Worm (Caenorhabditis elegans) whole organism, L1 larva: Measurements from ENCODE around the gene pat-2.
A peak's percentile ranks its signal among the peaks of the same experiment; 100 is the strongest.

Experiments
- C04F5.9 ChIP-seq: sonication (generic microtip); optimal IDR thresholded peaks from 2 replicates; lab custom pipeline; 2016; ENCODE audit warnings: missing genetic modification characterization, missing compliant biosample characterization
- C16A3.4 ChIP-seq: fragments of 150-350 bp; optimal IDR thresholded peaks from 2 replicates; lab custom pipeline; 2014; ENCODE audit warnings: missing biosample characterization, missing genetic modification characterization
- C34B4.2 ChIP-seq: sonication (generic microtip); optimal IDR thresholded peaks from 2 replicates; lab custom pipeline; 2017; ENCODE audit warnings: mild to moderate bottlenecking, missing genetic modification characterization, missing compliant biosample characterization
- F16B12.6 ChIP-seq: fragments of 150-350 bp; optimal IDR thresholded peaks from 2 replicates; lab custom pipeline; 2014; ENCODE audit warnings: missing biosample characterization, missing genetic modification characterization
- Y116A8C.19 ChIP-seq: sonication (generic microtip); optimal IDR thresholded peaks from 2 replicates; lab custom pipeline; 2016; ENCODE audit warnings: missing compliant biosample characterization, missing genetic modification characterization, borderline replicate concordance
- aha-1 ChIP-seq: fragments of 150-350 bp; optimal IDR thresholded peaks from 2 replicates; lab custom pipeline; 2014; ENCODE audit warnings: missing biosample characterization, missing genetic modification characterization
- aly-2 ChIP-seq: fragments of 150-350 bp; optimal IDR thresholded peaks from 2 replicates; lab custom pipeline; 2014; ENCODE audit warnings: missing biosample characterization, missing genetic modification characterization
- blmp-1 ChIP-seq: fragments of 150-350 bp; optimal IDR thresholded peaks from 2 replicates; lab custom pipeline; 2014; ENCODE audit warnings: missing biosample characterization, missing genetic modification characterization
- ceh-82 ChIP-seq, 3 experiments: fragments of 150-350 bp in 1 of 3; sonication (generic microtip) in 2 of 3; optimal IDR thresholded peaks; 2 replicates each; lab custom pipeline; 2014 to 2017; ENCODE audit warnings: missing biosample characterization in 3 of 3, missing genetic modification characterization in 3 of 3
- ceh-88 ChIP-seq: fragments of 200-800 bp; sonication (Bioruptor generic); IDR thresholded peaks from 2 replicates; pipeline ENCODE4 v1.3.6; 2022; ENCODE audit warnings: missing genetic modification characterization, missing compliant biosample characterization
- ces-1 ChIP-seq: fragments of 150-350 bp; optimal IDR thresholded peaks from 2 replicates; lab custom pipeline; 2014; ENCODE audit warnings: missing biosample characterization, missing genetic modification reagents, missing genetic modification characterization
- efl-1 ChIP-seq, 4 experiments: fragments of 150-350 bp; optimal IDR thresholded peaks in 3 of 4; peaks in 1 of 4; 1 replicate in 1 of 4; 2 replicates in 3 of 4; lab custom pipeline; 2014; ENCODE audit warnings: missing biosample characterization in 2 of 4, missing genetic modification characterization in 2 of 4, missing genetic modification reagents in 2 of 4
- elt-3 ChIP-seq, 6 experiments: fragments of 150-350 bp in 1 of 6; sonication (generic microtip); optimal IDR thresholded peaks; 2 replicates each; lab custom pipeline; 2017 to 2018; ENCODE audit warnings: missing biosample characterization in 6 of 6, missing genetic modification characterization in 6 of 6, inconsistent platforms in 1 of 6
- fkh-10 ChIP-seq: sonication (generic microtip); optimal IDR thresholded peaks from 2 replicates; lab custom pipeline; 2017; ENCODE audit warnings: missing biosample characterization, missing genetic modification reagents, missing genetic modification characterization
- fkh-8 ChIP-seq: sonication (generic microtip); optimal IDR thresholded peaks from 2 replicates; lab custom pipeline; 2016; ENCODE audit warnings: mild to moderate bottlenecking, missing genetic modification characterization, missing compliant biosample characterization
- fos-1 ChIP-seq: fragments of 150-350 bp; optimal IDR thresholded peaks from 2 replicates; lab custom pipeline; 2014; ENCODE audit warnings: missing biosample characterization, missing genetic modification characterization
- grh-1 ChIP-seq: fragments of 200-800 bp; sonication (Bioruptor generic); IDR thresholded peaks from 2 replicates; pipeline ENCODE4 v1.3.6; 2022; ENCODE audit warnings: missing genetic modification reagents, missing genetic modification characterization, missing compliant biosample characterization
- jun-1 ChIP-seq: fragments of 150-350 bp; optimal IDR thresholded peaks from 2 replicates; lab custom pipeline; 2014; ENCODE audit warnings: missing biosample characterization, missing genetic modification reagents, missing genetic modification characterization
- lin-13 ChIP-seq: fragments of 150-350 bp; optimal IDR thresholded peaks from 2 replicates; lab custom pipeline; 2014; ENCODE audit warnings: missing biosample characterization, missing genetic modification reagents, missing genetic modification characterization
- lin-39 ChIP-seq: fragments of 150-350 bp; optimal IDR thresholded peaks from 2 replicates; lab custom pipeline; 2014; ENCODE audit warnings: missing biosample characterization, missing genetic modification reagents, missing genetic modification characterization
- lsy-2 ChIP-seq, 2 experiments: fragments of 150-350 bp; optimal IDR thresholded peaks; 2 replicates each; lab custom pipeline; 2014; ENCODE audit warnings: missing biosample characterization in 2 of 2, missing genetic modification characterization in 2 of 2
- mdl-1 ChIP-seq, 2 experiments: fragments of 150-350 bp; optimal IDR thresholded peaks; 2 replicates each; lab custom pipeline; 2014 to 2017; ENCODE audit warnings: missing biosample characterization in 2 of 2, missing genetic modification characterization in 2 of 2, inconsistent platforms in 1 of 2
- mef-2 ChIP-seq: fragments of 150-350 bp; optimal IDR thresholded peaks from 2 replicates; lab custom pipeline; 2014; ENCODE audit warnings: missing biosample characterization, missing genetic modification characterization
- mep-1 ChIP-seq: fragments of 150-350 bp; optimal IDR thresholded peaks from 2 replicates; lab custom pipeline; 2014; ENCODE audit warnings: missing biosample characterization, missing genetic modification characterization
- nhr-11 ChIP-seq: fragments of 150-350 bp; optimal IDR thresholded peaks from 2 replicates; lab custom pipeline; 2014; ENCODE audit warnings: missing biosample characterization, missing genetic modification characterization
- nhr-12 ChIP-seq: sonication (generic microtip); optimal IDR thresholded peaks from 2 replicates; lab custom pipeline; 2017; ENCODE audit warnings: missing biosample characterization, missing genetic modification characterization
- nhr-47 ChIP-seq: sonication (generic microtip); optimal IDR thresholded peaks from 2 replicates; lab custom pipeline; 2016; ENCODE audit warnings: mild to moderate bottlenecking, missing genetic modification characterization, moderate library complexity, missing compliant biosample characterization
- nhr-71 ChIP-seq: sonication (generic microtip); optimal IDR thresholded peaks from 2 replicates; lab custom pipeline; 2016; ENCODE audit warnings: mild to moderate bottlenecking, missing genetic modification characterization, moderate library complexity, missing compliant biosample characterization
- nhr-85 ChIP-seq: sonication (generic microtip); peaks from one replicate; lab custom pipeline; 2016; ENCODE audit warnings: missing genetic modification characterization, inconsistent platforms, missing compliant biosample characterization
- pqm-1 ChIP-seq: sonication (generic microtip); optimal IDR thresholded peaks from 3 replicates; lab custom pipeline; 2017; ENCODE audit warnings: missing biosample characterization, missing genetic modification characterization
- rnt-1 ChIP-seq: sonication (generic microtip); optimal IDR thresholded peaks from 2 replicates; lab custom pipeline; 2016; ENCODE audit warnings: mild to moderate bottlenecking, missing genetic modification characterization, moderate library complexity, missing compliant biosample characterization
- skn-1 ChIP-seq: fragments of 150-350 bp; optimal IDR thresholded peaks from 2 replicates; lab custom pipeline; 2014; ENCODE audit warnings: missing biosample characterization, missing genetic modification characterization
- snu-23 ChIP-seq: sonication (generic microtip); optimal IDR thresholded peaks from 2 replicates; lab custom pipeline; 2016; ENCODE audit warnings: missing genetic modification characterization, missing compliant biosample characterization
- sox-4 ChIP-seq: sonication (generic microtip); optimal IDR thresholded peaks from 2 replicates; lab custom pipeline; 2016; ENCODE audit warnings: missing genetic modification characterization, missing compliant biosample characterization
- tbx-2 ChIP-seq: sonication (generic microtip); optimal IDR thresholded peaks from 2 replicates; lab custom pipeline; 2016; ENCODE audit warnings: missing genetic modification characterization, missing compliant biosample characterization
- unc-130 ChIP-seq: fragments of 150-350 bp; optimal IDR thresholded peaks from 2 replicates; lab custom pipeline; 2017; ENCODE audit warnings: missing biosample characterization, missing genetic modification characterization, inconsistent platforms
- unc-30 ChIP-seq: sonication (generic microtip); optimal IDR thresholded peaks from 2 replicates; lab custom pipeline; 2017; ENCODE audit warnings: missing biosample characterization, missing genetic modification characterization
- vab-15 ChIP-seq: sonication (generic microtip); optimal IDR thresholded peaks from 2 replicates; lab custom pipeline; 2017; ENCODE audit warnings: missing genotype, mild to moderate bottlenecking, missing genetic modification characterization, missing compliant biosample characterization
- ztf-11 ChIP-seq, 2 experiments: sonication (generic microtip); optimal IDR thresholded peaks; 2 replicates each; lab custom pipeline; 2016 to 2017; ENCODE audit warnings: missing genetic modification characterization in 2 of 2, missing biosample characterization in 1 of 2, missing compliant biosample characterization in 1 of 2
- ztf-4 ChIP-seq: fragments of 150-350 bp; optimal IDR thresholded peaks from 2 replicates; lab custom pipeline; 2014; ENCODE audit warnings: missing biosample characterization, missing genetic modification characterization

Gene pat-2

DNA sequence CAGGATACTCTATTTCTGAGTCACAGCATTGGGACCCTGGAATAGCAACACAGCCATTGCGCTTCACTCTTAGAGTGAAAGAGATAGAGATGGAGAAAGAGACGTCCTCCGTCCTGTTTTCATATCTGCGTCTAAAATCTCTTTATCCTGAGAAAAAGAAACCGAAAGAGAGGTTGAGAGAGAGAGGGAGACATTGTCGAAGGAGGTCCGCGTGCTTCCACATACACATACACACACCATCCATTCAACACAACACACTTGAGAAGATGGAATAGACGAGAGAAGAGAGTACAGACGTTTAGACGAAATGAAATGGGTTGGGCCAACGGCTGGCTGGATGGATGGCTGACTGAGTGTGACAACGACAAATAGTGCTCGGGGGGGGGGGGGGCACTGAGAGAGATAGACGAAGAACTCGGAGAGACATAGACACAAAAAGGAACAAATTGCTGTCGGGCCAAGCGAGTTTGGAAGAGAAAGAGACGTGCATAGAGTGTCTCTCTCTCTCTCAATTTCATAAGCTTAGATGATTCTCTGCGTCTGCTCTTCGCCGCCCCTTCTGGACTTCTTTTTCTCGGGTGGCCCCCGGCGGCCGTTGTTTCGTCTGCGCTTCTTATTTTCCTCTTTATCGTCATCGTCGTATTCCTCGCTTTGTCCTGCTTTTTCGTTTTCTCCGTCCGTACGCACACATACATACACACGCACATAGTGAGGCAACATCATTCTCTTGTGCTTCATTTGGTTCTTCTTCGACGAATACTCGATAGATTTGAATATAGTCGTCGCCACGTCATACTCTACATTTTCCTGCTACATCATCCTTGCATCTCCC lies 18.5 kb upstream of the pat-2 start, which contains the start of gene F54F2.6 (continued):
- peak; percentile 86 for TF ChIP-seq nhr-11 (tag; lab: Kevin White, UChicago)
- peak; percentile 95 for TF ChIP-seq mep-1 (tag; lab: Kevin White, UChicago)
- peak; percentile 89 for TF ChIP-seq ztf-4 (tag; lab: Kevin White, UChicago)
- peak; percentile 55; the same call in 1 of the 2 replicates for TF ChIP-seq grh-1 (GFP tag; lab: Robert Waterston, UW)
- TF ChIP-seq fos-1 = peak; percentile 92
- TF ChIP-seq lsy-2 (tag; optimal IDR thresholded peaks at IDR 0.05; lab: Kevin White, UChicago) = peak; percentile 84 to 89
- peak; percentile 63 for TF ChIP-seq lin-39 (tag; lab: Kevin White, UChicago)
- no peak for TF ChIP-seq C34B4.2 (tag; lab: Kevin White, UChicago)
- peak; percentile 90 for TF ChIP-seq fkh-10 (GFP tag; lab: Kevin White, UChicago)
- peak; percentile 97 for TF ChIP-seq tbx-2 (tag; lab: Kevin White, UChicago)
- TF ChIP-seq, all 84 proteins: peak for 61

DNA sequence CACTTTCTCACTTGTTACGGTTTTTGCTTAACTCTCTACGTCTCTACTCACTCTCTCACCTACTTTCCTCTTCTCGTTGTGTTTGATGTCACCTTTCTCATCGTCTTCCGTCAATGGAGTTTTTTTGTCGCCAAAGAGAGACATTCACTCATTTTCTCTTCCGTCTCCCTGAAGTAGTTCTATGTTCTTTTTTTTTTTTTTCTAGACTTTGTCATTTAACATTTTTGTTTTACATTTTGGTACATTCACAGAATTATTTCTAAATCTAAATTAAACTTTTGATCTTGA lies 18.0 kb upstream of the pat-2 start:
- TF ChIP-seq efl-1 (optimal IDR thresholded peaks at IDR 0.05; lab: Kevin White, UChicago) (no peak), efl-1 (GFP tag; optimal IDR thresholded peaks at IDR 0.05 in 1 of 2; lab: Kevin White, UChicago) (peak in 1 of 2 experiments; percentile 92), mdl-1 (tag; optimal IDR thresholded peaks at IDR 0.05; lab: Kevin White, UChicago) (no peak), blmp-1 (peak; percentile 86), nhr-85 (tag; lab: Kevin White, UChicago) (peak; percentile 17), aly-2 (tag; lab: Kevin White, UChicago) (no peak), ztf-11 (tag; optimal IDR thresholded peaks at IDR 0.05; lab: Kevin White, UChicago) (no peak), ceh-82 (tag; optimal IDR thresholded peaks at IDR 0.05; lab: Kevin White, UChicago) (peak in 1 of 3 experiments; percentile 1)

DNA sequence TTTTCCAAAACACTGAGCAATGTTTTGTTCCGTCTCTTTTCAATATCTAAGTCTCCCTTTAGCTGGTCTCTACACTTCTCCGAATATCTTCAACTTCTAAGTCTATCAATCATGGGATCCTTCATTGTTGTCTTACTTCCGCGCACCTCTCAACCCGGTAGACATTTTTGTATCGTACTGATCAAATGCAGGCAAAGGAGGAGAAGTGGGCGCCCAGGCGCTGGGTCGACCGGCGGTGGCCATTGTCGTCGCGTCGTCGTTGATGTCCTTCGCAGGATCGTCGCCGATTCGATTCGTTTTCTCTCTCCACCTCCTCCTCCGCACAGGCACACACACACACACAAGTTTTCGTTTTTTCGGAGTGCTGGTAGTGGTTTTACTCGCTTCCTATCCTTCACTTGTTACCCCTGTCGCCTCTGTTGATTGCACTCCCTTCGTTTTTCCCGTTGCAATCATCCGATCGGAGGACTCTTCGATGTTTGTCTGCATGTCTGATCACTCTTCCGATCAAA lies 17.3 kb upstream of the pat-2 start:
- TF ChIP-seq ztf-4 (tag; lab: Kevin White, UChicago) (no peak), nhr-85 (tag; lab: Kevin White, UChicago) (no peak), unc-130 (tag; lab: Kevin White, UChicago) (peak; percentile 49), skn-1 (tag; lab: Kevin White, UChicago) (peak; percentile 18), lin-13 (GFP tag; lab: Kevin White, UChicago) (peak; percentile 23), mdl-1 (tag; optimal IDR thresholded peaks at IDR 0.05; lab: Kevin White, UChicago) (peak in 1 of 2 experiments; percentile 14), elt-3 (tag; optimal IDR thresholded peaks at IDR 0.05; lab: Kevin White, UChicago) (peak in 3 of 6 experiments; percentile 16 to 81 (median 68)), ceh-82 (tag; optimal IDR thresholded peaks at IDR 0.05; lab: Kevin White, UChicago) (peak in 1 of 3 experiments; percentile 5), blmp-1 (peak; percentile 74), C16A3.4 (tag; lab: Kevin White, UChicago) (peak; percentile 0), grh-1 (GFP tag; lab: Robert Waterston, UW) (peak; percentile 40; the same call in 1 of the 2 replicates)
- TF ChIP-seq, all 84 proteins: peak for 9

DNA sequence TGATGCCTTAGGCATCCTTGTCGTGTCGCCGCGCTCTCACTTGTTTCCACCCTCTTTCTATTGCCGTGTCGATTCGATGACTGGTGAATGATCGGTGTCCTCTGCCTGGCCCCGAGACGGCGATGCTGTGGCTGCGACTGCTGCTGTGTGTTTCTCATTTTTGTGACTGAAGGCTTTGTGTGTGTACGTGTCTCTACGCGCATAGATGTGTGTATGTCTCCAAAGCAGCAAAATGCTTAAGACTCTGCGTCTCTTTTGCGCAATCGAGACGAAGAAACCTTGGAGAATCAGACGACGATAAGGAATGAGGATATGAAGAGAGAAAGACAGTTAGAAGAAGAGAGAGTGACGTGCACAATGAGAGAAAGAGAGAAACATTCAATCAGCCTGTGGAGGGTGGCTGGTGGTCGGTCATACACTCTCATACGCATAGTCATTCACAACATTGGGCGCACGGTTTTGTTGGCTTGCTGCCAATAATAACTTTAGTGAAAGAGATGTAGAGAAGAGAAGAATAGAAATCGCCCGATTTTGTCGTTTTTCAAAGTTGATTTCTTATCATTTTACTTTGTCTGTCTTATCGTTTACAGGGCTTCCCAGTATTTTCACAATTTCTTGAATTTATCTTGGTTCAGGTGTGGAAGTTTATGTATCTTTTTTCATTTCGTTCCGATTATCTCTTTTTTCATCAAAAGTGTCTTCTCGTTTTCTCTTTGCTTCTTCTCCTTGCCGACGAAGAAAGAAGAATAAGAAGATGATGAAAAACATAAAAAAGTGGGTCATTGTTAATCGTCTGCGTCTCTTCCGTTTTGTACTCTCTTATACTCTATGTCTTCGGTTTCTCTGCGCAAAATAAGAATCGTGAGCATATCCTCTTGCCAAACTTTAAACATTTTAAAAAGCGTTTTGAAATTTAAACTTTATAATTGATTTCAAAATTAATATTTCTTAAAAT lies 16.6 kb upstream of the pat-2 start:
- peak; percentile 65 for TF ChIP-seq C04F5.9
- peak; percentile 91 for TF ChIP-seq rnt-1
- no peak for TF ChIP-seq ces-1 (GFP tag; lab: Kevin White, UChicago)
- TF ChIP-seq ceh-82 (tag; optimal IDR thresholded peaks at IDR 0.05; lab: Kevin White, UChicago) = peak; percentile 69 to 96 (median 96)
- peak; percentile 95 for TF ChIP-seq nhr-47 (tag; lab: Kevin White, UChicago)
- TF ChIP-seq vab-15 (tag; lab: Kevin White, UChicago) = peak; percentile 86
- peak; percentile 56 for TF ChIP-seq sox-4 (tag; lab: Kevin White, UChicago)
- peak; percentile 40 for TF ChIP-seq F16B12.6 (tag; lab: Kevin White, UChicago)
- peak; percentile 96 for TF ChIP-seq snu-23
- peak; percentile 73 to 96 for TF ChIP-seq mdl-1 (tag; optimal IDR thresholded peaks at IDR 0.05; lab: Kevin White, UChicago)
- TF ChIP-seq fkh-8 (tag; lab: Kevin White, UChicago) = peak; percentile 96
- TF ChIP-seq Y116A8C.19 = no peak
- TF ChIP-seq ceh-88 (GFP tag; lab: Robert Waterston, UW) = peak; percentile 90
- peak; percentile 24 for TF ChIP-seq pqm-1
- peak; percentile 85 for TF ChIP-seq blmp-1
- peak; percentile 90 to 97 for TF ChIP-seq efl-1 (optimal IDR thresholded peaks at IDR 0.05; lab: Kevin White, UChicago)
- peak; percentile 70 to 97 for TF ChIP-seq efl-1 (GFP tag; optimal IDR thresholded peaks at IDR 0.05 in 1 of 2; lab: Kevin White, UChicago)
- peak; percentile 97 for TF ChIP-seq jun-1 (tag; lab: Kevin White, UChicago)
- TF ChIP-seq mef-2 (tag; lab: Kevin White, UChicago) = peak; percentile 94
- TF ChIP-seq aha-1 (tag; lab: Kevin White, UChicago) = peak; percentile 92
- peak in 4 of 6 experiments; percentile 36 to 91 (median 60) for TF ChIP-seq elt-3 (tag; optimal IDR thresholded peaks at IDR 0.05; lab: Kevin White, UChicago)
- TF ChIP-seq nhr-12 (tag; lab: Kevin White, UChicago) = peak; percentile 47
- TF ChIP-seq nhr-71 = peak; percentile 99
- TF ChIP-seq unc-30 (tag; lab: Kevin White, UChicago) = no peak
- peak; percentile 95 for TF ChIP-seq nhr-11 (tag; lab: Kevin White, UChicago)
- TF ChIP-seq ztf-11 (tag; optimal IDR thresholded peaks at IDR 0.05; lab: Kevin White, UChicago) = peak in 1 of 2 experiments; percentile 83
